Worm (Caenorhabditis elegans): ENCODE measurements around the gene ugt-24.

Gene ugt-24

ce11 chrIV:6221878-6222277 is 11.4 kb upstream of the ugt-24 start, which contains the start of gene C49A9.3:
TSS of gene C49A9.3 (plus strand) at chrIV:6222089.
- TF ChIP-seq ceh-24 (tag; optimal IDR thresholded peaks at IDR 0.05), result no peak
- no peak for TF ChIP-seq sox-2 (GFP tag; IDR thresholded peaks at IDR 0.05)
- TF ChIP-seq unc-86 (tag; optimal IDR thresholded peaks at IDR 0.05), result no peak
- TF ChIP-seq K02D7.2 (tag; optimal IDR thresholded peaks at IDR 0.05), result no peak
- no peak for TF ChIP-seq ceh-34 (tag; optimal IDR thresholded peaks at IDR 0.05)
- TF ChIP-seq pha-2 (tag; optimal IDR thresholded peaks at IDR 0.05), result no peak
- no peak for TF ChIP-seq ceh-6 (GFP tag; optimal IDR thresholded peaks at IDR 0.05)
- no peak for TF ChIP-seq che-1 (tag; optimal IDR thresholded peaks at IDR 0.05)
- no peak for TF ChIP-seq ama-1 (optimal IDR thresholded peaks at IDR 0.05)
- TF ChIP-seq nhr-11 (tag; optimal IDR thresholded peaks at IDR 0.05), result no peak
- no peak for TF ChIP-seq syd-9 (tag; optimal IDR thresholded peaks at IDR 0.05)
- no peak for TF ChIP-seq odd-2 (tag; optimal IDR thresholded peaks at IDR 0.05)
- no peak for TF ChIP-seq gmeb-2 (tag; optimal IDR thresholded peaks at IDR 0.05)
- TF ChIP-seq sdc-2 (tag; optimal IDR thresholded peaks at IDR 0.05), result no peak
- no peak for TF ChIP-seq fkh-6 (tag; optimal IDR thresholded peaks at IDR 0.05)
- TF ChIP-seq tbx-2 (tag; optimal IDR thresholded peaks at IDR 0.05), result no peak
- no peak for TF ChIP-seq ceh-19 (GFP tag; optimal IDR thresholded peaks at IDR 0.05)
- no peak for TF ChIP-seq ceh-30 (tag; optimal IDR thresholded peaks at IDR 0.05)
- no peak for TF ChIP-seq pax-1 (tag; optimal IDR thresholded peaks at IDR 0.05)
- no peak for TF ChIP-seq sox-4 (tag; optimal IDR thresholded peaks at IDR 0.05)

- no peak for TF ChIP-seq lim-6 (tag; optimal IDR thresholded peaks at IDR 0.05)
- TF ChIP-seq ceh-2 (tag; optimal IDR thresholded peaks at IDR 0.05), result no peak
- no peak for TF ChIP-seq eyg-1 (tag; optimal IDR thresholded peaks at IDR 0.05)
- no peak for TF ChIP-seq rnt-1 (tag; optimal IDR thresholded peaks at IDR 0.05)
- no peak for TF ChIP-seq pag-3 (tag; optimal IDR thresholded peaks at IDR 0.05; ENCODE audit: borderline replicate concordance)
These were observed 8.9 kb upstream of the ugt-24 start, which contains the start of gene C49A9.4 for ce11 chrIV:6219429-6219828. TSS of gene C49A9.4 (plus strand) at chrIV:6219693.

- TF ChIP-seq nfya-1 (tag; optimal IDR thresholded peaks at IDR 0.05), result no peak
- no peak for TF ChIP-seq lin-11 (tag; optimal IDR thresholded peaks at IDR 0.05)
- TF ChIP-seq ceh-30 (tag; optimal IDR thresholded peaks at IDR 0.05), result no peak
- TF ChIP-seq elt-2 (tag; optimal IDR thresholded peaks at IDR 0.05), result no peak
- TF ChIP-seq nhr-232 (tag; optimal IDR thresholded peaks at IDR 0.05), result no peak
- no peak for TF ChIP-seq sox-4 (tag; optimal IDR thresholded peaks at IDR 0.05)
- no peak for TF ChIP-seq ztf-16 (tag; optimal IDR thresholded peaks at IDR 0.05)
- TF ChIP-seq sdc-2 (tag; optimal IDR thresholded peaks at IDR 0.05), result no peak
- TF ChIP-seq F13H6.1 (tag; optimal IDR thresholded peaks at IDR 0.05), result no peak
- TF ChIP-seq ceh-18 (tag; optimal IDR thresholded peaks at IDR 0.05), result no peak
- TF ChIP-seq hlh-30 (tag; optimal IDR thresholded peaks at IDR 0.05; ENCODE audit: insufficient read depth), result no peak
- TF ChIP-seq hlh-13 (GFP tag; optimal IDR thresholded peaks at IDR 0.05), result no peak
- TF ChIP-seq ahr-1 (tag; optimal IDR thresholded peaks at IDR 0.05), result no peak
- no peak for TF ChIP-seq C38D4.7 (GFP tag; optimal IDR thresholded peaks at IDR 0.05)
- no peak for TF ChIP-seq tbx-2 (tag; optimal IDR thresholded peaks at IDR 0.05)
- TF ChIP-seq ceh-24 (tag; optimal IDR thresholded peaks at IDR 0.05), result no peak
- no peak for TF ChIP-seq ceh-45 (GFP tag; IDR thresholded peaks at IDR 0.05)
- TF ChIP-seq dmd-4 (tag; optimal IDR thresholded peaks at IDR 0.05; ENCODE audit: borderline replicate concordance), result no peak
- no peak for TF ChIP-seq fkh-6 (tag; optimal IDR thresholded peaks at IDR 0.05)
These were observed 7.0 kb upstream of the ugt-24 start for ce11 chrIV:6217503-6217902.

ce11 chrIV:6217066-6217465 is 6.5 kb upstream of the ugt-24 start, which contains the start of gene C49A9.9:
TSS of gene C49A9.9 (plus strand) at chrIV:6217372.
- TF ChIP-seq nhr-11 (tag; optimal IDR thresholded peaks at IDR 0.05) (no peak), ceh-34 (tag; optimal IDR thresholded peaks at IDR 0.05) (no peak), ceh-14 (tag; optimal IDR thresholded peaks at IDR 0.05) (no peak), syd-9 (tag; optimal IDR thresholded peaks at IDR 0.05) (no peak), ceh-30 (tag; optimal IDR thresholded peaks at IDR 0.05) (no peak), ceh-6 (GFP tag; optimal IDR thresholded peaks at IDR 0.05) (no peak), gmeb-2 (tag; optimal IDR thresholded peaks at IDR 0.05) (no peak), ahr-1 (tag; optimal IDR thresholded peaks at IDR 0.05) (no peak)

Measured in whole organism, late embryonic.